Fruit fly (Drosophila melanogaster) whole organism, embryonic: ENCODE results near the gene Rbp1-like.
A peak's percentile ranks its signal among the peaks of the same experiment; 100 is the strongest.

Experiments used
- Adf1 ChIP-seq: fragments of 200-800 bp; sonication (Bioruptor generic); IDR thresholded peaks from 2 replicates; pipeline ENCODE4 v1.3.6; 2022; ENCODE audit warnings: missing biosample characterization, missing genetic modification characterization
- Asciz ChIP-seq: fragments of 200-800 bp; sonication (Bioruptor generic); optimal IDR thresholded peaks from 2 replicates; lab custom pipeline; 2017; ENCODE audit warnings: missing biosample characterization, mild to moderate bottlenecking, missing genetic modification characterization, missing genetic modification reagents
- Atf3 ChIP-seq: fragments of 200-800 bp; sonication (Bioruptor generic); optimal IDR thresholded peaks from 3 replicates; lab custom pipeline; 2016; ENCODE audit warnings: missing biosample characterization, missing genetic modification characterization
- Blimp-1 ChIP-seq: fragments of 200-800 bp; sonication (Bioruptor generic); optimal IDR thresholded peaks from 3 replicates; lab custom pipeline; 2018; ENCODE audit warnings: missing biosample characterization, missing genetic modification characterization, mild to moderate bottlenecking, moderate library complexity, missing genetic modification reagents
- CG1024 ChIP-seq: fragments of 200-800 bp; sonication (Bioruptor generic); IDR thresholded peaks from 2 replicates; pipeline ENCODE4 v1.3.6; 2022; ENCODE audit warnings: missing biosample characterization, missing genetic modification characterization
- CG10321 ChIP-seq: fragments of 200-800 bp; sonication (Bioruptor generic); IDR thresholded peaks from 2 replicates; pipeline ENCODE4 v1.3.6; 2022; ENCODE audit warnings: missing biosample characterization, missing genetic modification characterization
- CG12104 ChIP-seq: fragments of 200-800 bp; sonication (Bioruptor generic); optimal IDR thresholded peaks from 3 replicates; lab custom pipeline; 2016; ENCODE audit warnings: missing biosample characterization, missing genetic modification characterization
- CG13775 ChIP-seq: fragments of 200-800 bp; sonication (Bioruptor generic); optimal IDR thresholded peaks from 3 replicates; lab custom pipeline; 2017; ENCODE audit warnings: missing biosample characterization, mild to moderate bottlenecking, missing genetic modification characterization
- CG1529 ChIP-seq: fragments of 200-800 bp; sonication (Bioruptor generic); optimal IDR thresholded peaks from 3 replicates; lab custom pipeline; 2018; ENCODE audit warnings: missing biosample characterization, missing genetic modification characterization
- CG15601 ChIP-seq: fragments of 200-800 bp; sonication (Bioruptor generic); optimal IDR thresholded peaks from 3 replicates; lab custom pipeline; 2019; ENCODE audit warnings: missing biosample characterization, mild to moderate bottlenecking, missing genetic modification characterization, moderate library complexity
- CG16813 ChIP-seq: fragments of 200-800 bp; sonication (Bioruptor generic); IDR thresholded peaks from 3 replicates; pipeline ENCODE4 v1.3.6; 2022; ENCODE audit warnings: missing biosample characterization, missing genetic modification characterization; ENCODE audit not compliant: partially characterized antibody
- CG18764 ChIP-seq: fragments of 200-800 bp; sonication (Bioruptor generic); optimal IDR thresholded peaks from 3 replicates; lab custom pipeline; 2016; ENCODE audit warnings: missing biosample characterization, missing genetic modification characterization
- CG31388 ChIP-seq: fragments of 200-800 bp; sonication (Bioruptor generic); optimal IDR thresholded peaks from 2 replicates; lab custom pipeline; 2016; ENCODE audit warnings: missing biosample characterization, missing genetic modification characterization
- CG32772 ChIP-seq: fragments of 200-800 bp; sonication (Bioruptor generic); IDR thresholded peaks from 2 replicates; pipeline ENCODE4 v1.3.6; 2022; ENCODE audit warnings: missing biosample characterization, missing genetic modification characterization
- CG33213 ChIP-seq: fragments of 200-800 bp; sonication (Bioruptor generic); optimal IDR thresholded peaks from 3 replicates; lab custom pipeline; 2016; ENCODE audit warnings: missing biosample characterization, missing genetic modification characterization
- CG5953 ChIP-seq: fragments of 200-800 bp; sonication (Bioruptor generic); IDR thresholded peaks from 2 replicates; pipeline ENCODE4 v1.3.6; 2022; ENCODE audit warnings: missing biosample characterization, missing genetic modification characterization
- CG6765 ChIP-seq: fragments of 200-800 bp; sonication (Bioruptor generic); optimal IDR thresholded peaks from 3 replicates; lab custom pipeline; 2017; ENCODE audit warnings: missing biosample characterization, mild to moderate bottlenecking, missing genetic modification characterization
- CG7271 ChIP-seq: fragments of 200-800 bp; sonication (Bioruptor generic); optimal IDR thresholded peaks from 2 replicates; lab custom pipeline; 2018; ENCODE audit warnings: missing biosample characterization, mild to moderate bottlenecking, missing genetic modification characterization, moderate library complexity
- CG7839 ChIP-seq: fragments of 200-800 bp; sonication (Bioruptor generic); optimal IDR thresholded peaks from 3 replicates; lab custom pipeline; 2018; ENCODE audit warnings: missing biosample characterization, mild to moderate bottlenecking, missing genetic modification characterization, moderate library complexity
- CG7928 ChIP-seq: fragments of 200-800 bp; sonication (Bioruptor generic); optimal IDR thresholded peaks from 2 replicates; lab custom pipeline; 2017; ENCODE audit warnings: missing biosample characterization, mild to moderate bottlenecking, missing genetic modification characterization
- CG8478 ChIP-seq: fragments of >200 bp; optimal IDR thresholded peaks from 2 replicates; lab custom pipeline; 2018
- CG9609 ChIP-seq: fragments of 200-800 bp; sonication (Bioruptor generic); optimal IDR thresholded peaks from 3 replicates; lab custom pipeline; 2016; ENCODE audit warnings: missing biosample characterization, missing genetic modification characterization
- Dp ChIP-seq: fragments of 200-800 bp; sonication (Bioruptor generic); optimal IDR thresholded peaks from 2 replicates; lab custom pipeline; 2018; ENCODE audit warnings: missing biosample characterization, mild to moderate bottlenecking, missing genetic modification characterization, moderate library complexity
- E2f2 ChIP-seq: fragments of 200-800 bp; sonication (Bioruptor generic); IDR thresholded peaks from 2 replicates; pipeline ENCODE4 v1.3.6; 2022; ENCODE audit warnings: missing biosample characterization, missing genetic modification characterization
- Gsc ChIP-seq: fragments of 200-800 bp; sonication (Bioruptor generic); IDR thresholded peaks from 2 replicates; pipeline ENCODE4 v1.3.6; 2022; ENCODE audit warnings: missing biosample characterization, missing genetic modification characterization
- Mad ChIP-seq: fragments of 200-800 bp; sonication (Bioruptor generic); optimal IDR thresholded peaks from 2 replicates; lab custom pipeline; 2016; ENCODE audit warnings: missing biosample characterization, missing genetic modification characterization
- Rx ChIP-seq: fragments of 200-800 bp; sonication (Bioruptor generic); IDR thresholded peaks from 2 replicates; pipeline ENCODE4 v1.3.6; 2022; ENCODE audit warnings: missing biosample characterization, missing genetic modification characterization
- Side ChIP-seq: fragments of 200-800 bp; sonication (Bioruptor generic); optimal IDR thresholded peaks from 2 replicates; lab custom pipeline; 2016; ENCODE audit warnings: missing biosample characterization, missing genetic modification characterization
- Six4 ChIP-seq: fragments of 200-800 bp; sonication (Bioruptor generic); optimal IDR thresholded peaks from 2 replicates; lab custom pipeline; 2016; ENCODE audit warnings: missing biosample characterization, missing genetic modification characterization
- Ssrp ChIP-seq: fragments of 200-800 bp; sonication (Bioruptor generic); optimal IDR thresholded peaks from 2 replicates; lab custom pipeline; 2018; ENCODE audit warnings: missing biosample characterization, mild to moderate bottlenecking, missing genetic modification characterization, moderate library complexity
- Vsx1 ChIP-seq: fragments of 200-800 bp; sonication (Bioruptor generic); optimal IDR thresholded peaks from 2 replicates; lab custom pipeline; 2017; ENCODE audit warnings: missing biosample characterization, mild to moderate bottlenecking, missing genetic modification characterization, missing genetic modification reagents
- btn ChIP-seq: fragments of 200-800 bp; sonication (Bioruptor generic); optimal IDR thresholded peaks from 2 replicates; lab custom pipeline; 2016; ENCODE audit warnings: missing biosample characterization, missing genetic modification characterization
- cad ChIP-seq: fragments of >200 bp; optimal IDR thresholded peaks from 2 replicates; lab custom pipeline; 2017; ENCODE audit warnings: missing biosample characterization, missing genetic modification characterization
- chinmo ChIP-seq: fragments of 200-800 bp; sonication (Bioruptor generic); IDR thresholded peaks from 4 replicates; pipeline ENCODE4 v1.3.6; 2022; ENCODE audit warnings: missing biosample characterization, missing genetic modification characterization; ENCODE audit not compliant: partially characterized antibody
- corto ChIP-seq: fragments of 200-800 bp; sonication (Bioruptor generic); optimal IDR thresholded peaks from 2 replicates; lab custom pipeline; 2016; ENCODE audit warnings: missing biosample characterization, mild to moderate bottlenecking, missing genetic modification characterization, moderate library complexity
- dm ChIP-seq: fragments of 200-800 bp; sonication (Bioruptor generic); optimal IDR thresholded peaks from 3 replicates; lab custom pipeline; 2016; ENCODE audit warnings: missing biosample characterization, missing genetic modification characterization
- ftz-f1 ChIP-seq: fragments of 200-800 bp; sonication (Bioruptor generic); optimal IDR thresholded peaks from 2 replicates; lab custom pipeline; 2016; ENCODE audit warnings: missing biosample characterization, missing genetic modification characterization
- hkb ChIP-seq, 2 experiments: fragments of 200-800 bp in 1 of 2; fragments of >200 bp in 1 of 2; sonication (Bioruptor generic) in 1 of 2; IDR thresholded peaks in 1 of 2; optimal IDR thresholded peaks in 1 of 2; 2 replicates each; pipeline versions ENCODE4 v1.3.6 to Lab custom; 2017 to 2022; ENCODE audit warnings: missing biosample characterization in 1 of 2, missing genetic modification characterization in 1 of 2
- ind ChIP-seq: fragments of 200-800 bp; sonication (Bioruptor generic); optimal IDR thresholded peaks from 3 replicates; lab custom pipeline; 2016; ENCODE audit warnings: missing biosample characterization, missing genetic modification characterization
- kah ChIP-seq: fragments of 200-800 bp; sonication (Bioruptor generic); optimal IDR thresholded peaks from 2 replicates; lab custom pipeline; 2018; ENCODE audit warnings: missing biosample characterization, mild to moderate bottlenecking, missing genetic modification characterization
- lilli ChIP-seq: fragments of 200-800 bp; sonication (Bioruptor generic); optimal IDR thresholded peaks from 3 replicates; lab custom pipeline; 2016; ENCODE audit warnings: missing biosample characterization, missing genetic modification characterization
- lola ChIP-seq, 3 experiments: fragments of >200 bp in 2 of 3; fragments of 200-800 bp in 1 of 3; sonication (Bioruptor generic) in 1 of 3; optimal IDR thresholded peaks; 2 replicates each; lab custom pipeline; 2017 to 2019; ENCODE audit warnings: missing biosample characterization in 3 of 3, missing genetic modification characterization in 3 of 3, mild to moderate bottlenecking in 1 of 3, moderate library complexity in 1 of 3
- onecut ChIP-seq: fragments of 200-800 bp; sonication (Bioruptor generic); IDR thresholded peaks from 2 replicates; pipeline ENCODE4 v1.3.6; 2022; ENCODE audit warnings: missing biosample characterization, missing genetic modification characterization
- pita ChIP-seq: fragments of 200-800 bp; sonication (Bioruptor generic); optimal IDR thresholded peaks from 2 replicates; lab custom pipeline; 2017; ENCODE audit warnings: missing biosample characterization, mild to moderate bottlenecking, missing genetic modification characterization
- sens ChIP-seq: fragments of 200-800 bp; sonication (Bioruptor generic); peaks from one replicate; lab custom pipeline; 2016; ENCODE audit warnings: missing biosample characterization, missing genetic modification characterization
- sqz ChIP-seq: fragments of 200-800 bp; sonication (Bioruptor generic); optimal IDR thresholded peaks from 3 replicates; lab custom pipeline; 2018; ENCODE audit warnings: missing biosample characterization, mild to moderate bottlenecking, missing genetic modification characterization
- ttk ChIP-seq: fragments of 200-800 bp; sonication (Bioruptor generic); IDR thresholded peaks from 2 replicates; pipeline ENCODE4 v2.1.2; 2022; ENCODE audit warnings: missing biosample characterization, missing genetic modification characterization
- wor ChIP-seq: fragments of 200-800 bp; sonication (Bioruptor generic); IDR thresholded peaks from 2 replicates; pipeline ENCODE4 v1.3.6; 2022; ENCODE audit warnings: missing biosample characterization, missing genetic modification characterization
- zf30C ChIP-seq: fragments of 200-800 bp; sonication (Bioruptor generic); optimal IDR thresholded peaks from 3 replicates; lab custom pipeline; 2018; ENCODE audit warnings: missing biosample characterization, mild to moderate bottlenecking, missing genetic modification characterization
- zfh2 ChIP-seq: fragments of 200-800 bp; sonication (Bioruptor generic); optimal IDR thresholded peaks from 2 replicates; lab custom pipeline; 2016; ENCODE audit warnings: missing biosample characterization, missing genetic modification characterization

The Rbp1-like gene

dm6 chrX:13391174-13392040, 6.7 kb upstream of the Rbp1-like start (continued):
- TF ChIP-seq Ssrp = no peak
- TF ChIP-seq Mad (GFP tag; lab: Kevin White, UChicago) = no peak
- TF ChIP-seq sqz = no peak
- TF ChIP-seq Six4 (GFP tag; lab: Kevin White, UChicago) = no peak
- no peak for TF ChIP-seq hkb (optimal IDR thresholded peaks at IDR 0.05; lab: Kevin White, UChicago)
- no peak for TF ChIP-seq hkb (GFP tag; IDR thresholded peaks at IDR 0.05; lab: Robert Waterston, UW)
- TF ChIP-seq CG1024 = no peak
- no peak for TF ChIP-seq Atf3 (GFP tag; lab: Kevin White, UChicago)
- no peak for TF ChIP-seq Adf1
- no peak for TF ChIP-seq Vsx1 (GFP tag; lab: Kevin White, UChicago)
- peak; percentile 76 for TF ChIP-seq lilli
- no peak for TF ChIP-seq CG8478 (lab: Kevin White, UChicago)
- peak; percentile 21 for TF ChIP-seq CG6765 (GFP tag; lab: Kevin White, UChicago)
- TF ChIP-seq kah (GFP tag; lab: Kevin White, UChicago) = no peak
- no peak for TF ChIP-seq onecut (GFP tag; lab: Robert Waterston, UW)
- no peak for TF ChIP-seq pita (GFP tag; lab: Kevin White, UChicago)
- no peak for TF ChIP-seq Rx (GFP tag; lab: Robert Waterston, UW)
- peak; percentile 4 for TF ChIP-seq CG12104 (GFP tag; lab: Kevin White, UChicago)
- no peak for TF ChIP-seq Blimp-1 (GFP tag; lab: Kevin White, UChicago)
- TF ChIP-seq Side (GFP tag; lab: Kevin White, UChicago) = peak; percentile 29
- no peak for TF ChIP-seq CG31388 (GFP tag; lab: Kevin White, UChicago)
- no peak for TF ChIP-seq cad
- TF ChIP-seq CG7839 (tag; lab: Kevin White, UChicago) = peak; percentile 61
- peak; percentile 68 for TF ChIP-seq CG9609 (GFP tag; lab: Kevin White, UChicago)
- no peak for TF ChIP-seq CG15601 (tag; lab: Kevin White, UChicago)
- no peak for TF ChIP-seq lola (GFP tag; optimal IDR thresholded peaks at IDR 0.05; lab: Kevin White, UChicago)
- TF ChIP-seq CG16813 (GFP tag; lab: Robert Waterston, UW) = no peak
- TF ChIP-seq E2f2 (GFP tag; lab: Robert Waterston, UW) = no peak; the same call in 1 of the 2 replicates
- no peak for TF ChIP-seq Asciz (GFP tag; lab: Kevin White, UChicago)
- no peak for TF ChIP-seq CG33213 (GFP tag; lab: Kevin White, UChicago)
- TF ChIP-seq Gsc (GFP tag; lab: Robert Waterston, UW) = no peak
- TF ChIP-seq corto (GFP tag; lab: Kevin White, UChicago) = no peak
- TF ChIP-seq ftz-f1 (GFP tag; lab: Kevin White, UChicago) = no peak
- TF ChIP-seq CG7271 (tag; lab: Kevin White, UChicago) = no peak
- TF ChIP-seq chinmo (GFP tag; lab: Robert Waterston, UW) = no peak
- TF ChIP-seq CG13775 = peak; percentile 54
- TF ChIP-seq CG7928 (GFP tag; lab: Kevin White, UChicago) = peak; percentile 20
- no peak for TF ChIP-seq wor (GFP tag; lab: Robert Waterston, UW)
- no peak for TF ChIP-seq Dp
- TF ChIP-seq dm (GFP tag; lab: Kevin White, UChicago) = no peak
- TF ChIP-seq ttk (GFP tag; lab: Robert Waterston, UW) = no peak
- peak; percentile 86 for TF ChIP-seq zfh2 (GFP tag; lab: Kevin White, UChicago)
- peak; percentile 51 for TF ChIP-seq ind
- TF ChIP-seq CG1529 (GFP tag; lab: Kevin White, UChicago) = no peak
- TF ChIP-seq CG18764 (GFP tag; lab: Kevin White, UChicago) = no peak
- no peak for TF ChIP-seq sens (GFP tag; lab: Kevin White, UChicago)
- no peak for TF ChIP-seq zf30C (GFP tag; lab: Kevin White, UChicago)
- no peak for TF ChIP-seq CG32772
- no peak for TF ChIP-seq btn (GFP tag; lab: Kevin White, UChicago)
- TF ChIP-seq CG5953 = no peak
- TF ChIP-seq CG10321 (GFP tag; lab: Robert Waterston, UW) = no peak
